Worm (Caenorhabditis elegans) whole organism, L1 larva: ENCODE results near the gene hxk-3.

Experiments used
- C04F5.9 ChIP-seq: sonication (generic microtip); optimal IDR thresholded peaks from 2 replicates; lab custom pipeline; 2016; ENCODE audit warnings: missing genetic modification characterization, missing compliant biosample characterization
- aha-1 ChIP-seq: fragments of 150-350 bp; optimal IDR thresholded peaks from 2 replicates; lab custom pipeline; 2014; ENCODE audit warnings: missing biosample characterization, missing genetic modification characterization
- alr-1 ChIP-seq: fragments of 200-800 bp; sonication (Bioruptor generic); optimal IDR thresholded peaks from 2 replicates; lab custom pipeline; 2018; ENCODE audit warnings: borderline replicate concordance, mild to moderate bottlenecking, missing genetic modification characterization, missing compliant biosample characterization
- aly-2 ChIP-seq: fragments of 150-350 bp; optimal IDR thresholded peaks from 2 replicates; lab custom pipeline; 2014; ENCODE audit warnings: missing biosample characterization, missing genetic modification characterization
- ama-1 ChIP-seq: fragments of 150-350 bp; optimal IDR thresholded peaks from 2 replicates; lab custom pipeline; 2014
- blmp-1 ChIP-seq: fragments of 150-350 bp; optimal IDR thresholded peaks from 2 replicates; lab custom pipeline; 2014; ENCODE audit warnings: missing biosample characterization, missing genetic modification characterization
- ceh-63 ChIP-seq: fragments of 200-800 bp; sonication (Bioruptor generic); optimal IDR thresholded peaks from 2 replicates; lab custom pipeline; 2018; ENCODE audit warnings: mild to moderate bottlenecking, missing genetic modification characterization, missing compliant biosample characterization
- ceh-8 ChIP-seq: fragments of 200-800 bp; sonication (Bioruptor generic); optimal IDR thresholded peaks from 2 replicates; lab custom pipeline; 2018; ENCODE audit warnings: mild to moderate bottlenecking, missing genetic modification characterization, moderate library complexity, missing compliant biosample characterization
- ceh-88 ChIP-seq: fragments of 200-800 bp; sonication (Bioruptor generic); IDR thresholded peaks from 2 replicates; pipeline ENCODE4 v1.3.6; 2022; ENCODE audit warnings: missing genetic modification characterization, missing compliant biosample characterization
- ceh-90 ChIP-seq: sonication (generic microtip); optimal IDR thresholded peaks from 2 replicates; lab custom pipeline; 2016; ENCODE audit warnings: missing genetic modification characterization, missing compliant biosample characterization
- ces-1 ChIP-seq: fragments of 150-350 bp; optimal IDR thresholded peaks from 2 replicates; lab custom pipeline; 2014; ENCODE audit warnings: missing biosample characterization, missing genetic modification reagents, missing genetic modification characterization
- dpl-1 ChIP-seq, 3 experiments: fragments of 150-350 bp in 2 of 3; sonication (generic microtip) in 1 of 3; optimal IDR thresholded peaks; 2 replicates each; lab custom pipeline; 2014 to 2017; ENCODE audit warnings: missing biosample characterization in 3 of 3, missing genetic modification characterization in 3 of 3, missing genetic modification reagents in 3 of 3
- dsc-1 ChIP-seq: sonication (generic microtip); optimal IDR thresholded peaks from 2 replicates; lab custom pipeline; 2016; ENCODE audit warnings: mild to moderate bottlenecking, missing genetic modification characterization, missing compliant biosample characterization
- efl-3 ChIP-seq: fragments of 200-800 bp; sonication (Bioruptor generic); optimal IDR thresholded peaks from 2 replicates; lab custom pipeline; 2018; ENCODE audit warnings: mild to moderate bottlenecking, missing genetic modification characterization, missing compliant biosample characterization
- egl-13 ChIP-seq: sonication (generic microtip); optimal IDR thresholded peaks from 2 replicates; lab custom pipeline; 2016; ENCODE audit warnings: missing genotype, missing genetic modification reagents, missing genetic modification characterization, missing compliant biosample characterization
- egl-27 ChIP-seq, 2 experiments: fragments of 150-350 bp in 1 of 2; sonication (generic microtip); optimal IDR thresholded peaks; 3 replicates each; lab custom pipeline; 2017 to 2018; ENCODE audit warnings: missing biosample characterization in 2 of 2, missing genetic modification characterization in 2 of 2, missing genetic modification reagents in 2 of 2
- elt-2 ChIP-seq: sonication (generic microtip); optimal IDR thresholded peaks from 2 replicates; lab custom pipeline; 2016; ENCODE audit warnings: missing genetic modification characterization, mild to moderate bottlenecking, inconsistent platforms, missing compliant biosample characterization, missing genetic modification reagents
- elt-3 ChIP-seq, 6 experiments: fragments of 150-350 bp in 1 of 6; sonication (generic microtip); optimal IDR thresholded peaks; 2 replicates each; lab custom pipeline; 2017 to 2018; ENCODE audit warnings: missing biosample characterization in 6 of 6, missing genetic modification characterization in 6 of 6, inconsistent platforms in 1 of 6
- fos-1 ChIP-seq: fragments of 150-350 bp; optimal IDR thresholded peaks from 2 replicates; lab custom pipeline; 2014; ENCODE audit warnings: missing biosample characterization, missing genetic modification characterization
- grh-1 ChIP-seq: fragments of 200-800 bp; sonication (Bioruptor generic); IDR thresholded peaks from 2 replicates; pipeline ENCODE4 v1.3.6; 2022; ENCODE audit warnings: missing genetic modification reagents, missing genetic modification characterization, missing compliant biosample characterization
- hpl-2 ChIP-seq: fragments of 150-350 bp; optimal IDR thresholded peaks from 2 replicates; lab custom pipeline; 2014; ENCODE audit warnings: missing biosample characterization, missing genetic modification reagents, missing genetic modification characterization
- isw-1 ChIP-seq: fragments of 200-800 bp; sonication (Bioruptor generic); IDR thresholded peaks from 2 replicates; pipeline ENCODE4 v1.3.6; 2022; ENCODE audit warnings: missing genetic modification characterization, missing compliant biosample characterization
- jun-1 ChIP-seq: fragments of 150-350 bp; optimal IDR thresholded peaks from 2 replicates; lab custom pipeline; 2014; ENCODE audit warnings: missing biosample characterization, missing genetic modification reagents, missing genetic modification characterization
- lin-13 ChIP-seq: fragments of 150-350 bp; optimal IDR thresholded peaks from 2 replicates; lab custom pipeline; 2014; ENCODE audit warnings: missing biosample characterization, missing genetic modification reagents, missing genetic modification characterization
- lin-14 ChIP-seq: fragments of 200-800 bp; sonication (Bioruptor generic); optimal IDR thresholded peaks from 2 replicates; lab custom pipeline; 2018; ENCODE audit warnings: mild to moderate bottlenecking, missing genetic modification characterization, moderate library complexity, missing compliant biosample characterization
- lin-15B ChIP-seq: fragments of 150-350 bp; sonication (generic microtip); optimal IDR thresholded peaks from 3 replicates; lab custom pipeline; 2014; ENCODE audit warnings: missing biosample characterization, missing genetic modification characterization
- lin-35 ChIP-seq, 2 experiments: fragments of 150-350 bp; optimal IDR thresholded peaks; 2 replicates each; lab custom pipeline; 2014; ENCODE audit warnings: missing biosample characterization in 2 of 2, missing genetic modification characterization in 2 of 2, missing genetic modification reagents in 2 of 2
- lin-39 ChIP-seq: fragments of 150-350 bp; optimal IDR thresholded peaks from 2 replicates; lab custom pipeline; 2014; ENCODE audit warnings: missing biosample characterization, missing genetic modification reagents, missing genetic modification characterization
- lsy-2 ChIP-seq, 2 experiments: fragments of 150-350 bp; optimal IDR thresholded peaks; 2 replicates each; lab custom pipeline; 2014; ENCODE audit warnings: missing biosample characterization in 2 of 2, missing genetic modification characterization in 2 of 2
- mab-9 ChIP-seq: fragments of 200-800 bp; sonication (Bioruptor generic); IDR thresholded peaks from 2 replicates; pipeline ENCODE4 v1.3.6; 2022; ENCODE audit warnings: missing genetic modification reagents, missing genetic modification characterization, missing compliant biosample characterization
- mdl-1 ChIP-seq, 2 experiments: fragments of 150-350 bp; optimal IDR thresholded peaks; 2 replicates each; lab custom pipeline; 2014 to 2017; ENCODE audit warnings: missing biosample characterization in 2 of 2, missing genetic modification characterization in 2 of 2, inconsistent platforms in 1 of 2
- mep-1 ChIP-seq: fragments of 150-350 bp; optimal IDR thresholded peaks from 2 replicates; lab custom pipeline; 2014; ENCODE audit warnings: missing biosample characterization, missing genetic modification characterization
- nhr-11 ChIP-seq: fragments of 150-350 bp; optimal IDR thresholded peaks from 2 replicates; lab custom pipeline; 2014; ENCODE audit warnings: missing biosample characterization, missing genetic modification characterization
- nhr-12 ChIP-seq: sonication (generic microtip); optimal IDR thresholded peaks from 2 replicates; lab custom pipeline; 2017; ENCODE audit warnings: missing biosample characterization, missing genetic modification characterization
- nhr-28 ChIP-seq: fragments of 150-350 bp; optimal IDR thresholded peaks from 2 replicates; lab custom pipeline; 2014; ENCODE audit warnings: missing biosample characterization, missing genetic modification characterization
- nhr-47 ChIP-seq: sonication (generic microtip); optimal IDR thresholded peaks from 2 replicates; lab custom pipeline; 2016; ENCODE audit warnings: mild to moderate bottlenecking, missing genetic modification characterization, moderate library complexity, missing compliant biosample characterization
- nhr-71 ChIP-seq: sonication (generic microtip); optimal IDR thresholded peaks from 2 replicates; lab custom pipeline; 2016; ENCODE audit warnings: mild to moderate bottlenecking, missing genetic modification characterization, moderate library complexity, missing compliant biosample characterization
- nhr-76 ChIP-seq: sonication (generic microtip); optimal IDR thresholded peaks from 2 replicates; lab custom pipeline; 2017; ENCODE audit warnings: missing biosample characterization, missing genetic modification characterization
- nhr-85 ChIP-seq: sonication (generic microtip); peaks from one replicate; lab custom pipeline; 2016; ENCODE audit warnings: missing genetic modification characterization, inconsistent platforms, missing compliant biosample characterization
- pag-3 ChIP-seq: sonication (generic microtip); optimal IDR thresholded peaks from 2 replicates; lab custom pipeline; 2017; ENCODE audit warnings: missing genetic modification characterization, mild to moderate bottlenecking, missing compliant biosample characterization, antibody characterized with exemption, borderline replicate concordance; ENCODE audit not compliant: insufficient read depth
- pqm-1 ChIP-seq: sonication (generic microtip); optimal IDR thresholded peaks from 3 replicates; lab custom pipeline; 2017; ENCODE audit warnings: missing biosample characterization, missing genetic modification characterization
- rnt-1 ChIP-seq: sonication (generic microtip); optimal IDR thresholded peaks from 2 replicates; lab custom pipeline; 2016; ENCODE audit warnings: mild to moderate bottlenecking, missing genetic modification characterization, moderate library complexity, missing compliant biosample characterization
- skn-1 ChIP-seq: fragments of 150-350 bp; optimal IDR thresholded peaks from 2 replicates; lab custom pipeline; 2014; ENCODE audit warnings: missing biosample characterization, missing genetic modification characterization
- snu-23 ChIP-seq: sonication (generic microtip); optimal IDR thresholded peaks from 2 replicates; lab custom pipeline; 2016; ENCODE audit warnings: missing genetic modification characterization, missing compliant biosample characterization
- sox-4 ChIP-seq: sonication (generic microtip); optimal IDR thresholded peaks from 2 replicates; lab custom pipeline; 2016; ENCODE audit warnings: missing genetic modification characterization, missing compliant biosample characterization
- tbx-2 ChIP-seq: sonication (generic microtip); optimal IDR thresholded peaks from 2 replicates; lab custom pipeline; 2016; ENCODE audit warnings: missing genetic modification characterization, missing compliant biosample characterization
- unc-130 ChIP-seq: fragments of 150-350 bp; optimal IDR thresholded peaks from 2 replicates; lab custom pipeline; 2017; ENCODE audit warnings: missing biosample characterization, missing genetic modification characterization, inconsistent platforms
- unc-30 ChIP-seq: sonication (generic microtip); optimal IDR thresholded peaks from 2 replicates; lab custom pipeline; 2017; ENCODE audit warnings: missing biosample characterization, missing genetic modification characterization
- unc-86 ChIP-seq: sonication (generic microtip); optimal IDR thresholded peaks from 2 replicates; lab custom pipeline; 2016; ENCODE audit warnings: missing genetic modification characterization, missing compliant biosample characterization
- xbp-1 ChIP-seq: sonication (generic microtip); optimal IDR thresholded peaks from 2 replicates; lab custom pipeline; 2016; ENCODE audit warnings: missing genetic modification characterization, missing compliant biosample characterization
- zip-4 ChIP-seq: fragments of 200-800 bp; sonication (Bioruptor generic); optimal IDR thresholded peaks from 2 replicates; lab custom pipeline; 2018; ENCODE audit warnings: mild to moderate bottlenecking, missing genetic modification characterization, moderate library complexity, missing compliant biosample characterization
- ztf-11 ChIP-seq, 2 experiments: sonication (generic microtip); optimal IDR thresholded peaks; 2 replicates each; lab custom pipeline; 2016 to 2017; ENCODE audit warnings: missing genetic modification characterization in 2 of 2, missing biosample characterization in 1 of 2, missing compliant biosample characterization in 1 of 2
- ztf-4 ChIP-seq: fragments of 150-350 bp; optimal IDR thresholded peaks from 2 replicates; lab custom pipeline; 2014; ENCODE audit warnings: missing biosample characterization, missing genetic modification characterization

hxk-3 gene

DNA sequence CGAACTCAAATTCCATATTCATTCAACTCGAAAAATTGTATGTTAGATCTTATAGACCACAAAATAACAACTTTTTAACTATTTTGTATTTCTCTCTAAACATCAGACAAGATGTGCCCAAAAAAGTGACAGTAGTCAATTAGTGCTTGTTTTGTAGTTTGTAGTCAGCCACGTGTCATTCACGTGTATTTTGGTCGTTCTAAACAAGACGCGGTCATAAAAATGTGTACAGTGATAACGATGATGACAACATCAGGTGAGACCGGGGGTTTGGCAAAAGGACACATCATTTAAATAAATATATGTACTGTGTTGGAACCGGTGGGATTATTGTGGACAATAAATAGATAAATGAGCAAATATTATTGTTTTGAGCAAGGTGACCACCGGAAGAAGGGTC is 43.2 kb upstream of the hxk-3 start (continued):
- peak in 1 of 3 experiments; percentile 2 for TF ChIP-seq dpl-1 (GFP tag; optimal IDR thresholded peaks at IDR 0.05; lab: Kevin White, UChicago)
- no peak for TF ChIP-seq egl-27 (tag; optimal IDR thresholded peaks at IDR 0.05; lab: Kevin White, UChicago)
- no peak for TF ChIP-seq isw-1 (GFP tag; lab: Robert Waterston, UW)
- TF ChIP-seq efl-3 (GFP tag; lab: Kevin White, UChicago) = no peak
- no peak for TF ChIP-seq ces-1
- TF ChIP-seq mdl-1 (tag; optimal IDR thresholded peaks at IDR 0.05; lab: Kevin White, UChicago) = peak in 1 of 2 experiments; percentile 85
- TF ChIP-seq ceh-63 (GFP tag; lab: Kevin White, UChicago) = no peak
- peak in 1 of 2 experiments; percentile 76 for TF ChIP-seq lin-35 (GFP tag; optimal IDR thresholded peaks at IDR 0.05; lab: Kevin White, UChicago)
- TF ChIP-seq nhr-71 = peak; percentile 72
- peak; percentile 54 for TF ChIP-seq snu-23 (GFP tag; lab: Kevin White, UChicago)
- no peak for TF ChIP-seq unc-86
- no peak for TF ChIP-seq ceh-90 (tag; lab: Kevin White, UChicago)
- TF ChIP-seq ztf-11 (tag; optimal IDR thresholded peaks at IDR 0.05; lab: Kevin White, UChicago) = no peak
- no peak for TF ChIP-seq hpl-2
- TF ChIP-seq ceh-8 = no peak
- no peak for TF ChIP-seq lin-13 (GFP tag; lab: Kevin White, UChicago)
- TF ChIP-seq sox-4 = no peak
- peak; percentile 28 for TF ChIP-seq unc-130 (tag; lab: Kevin White, UChicago)
- TF ChIP-seq aha-1 = no peak
- TF ChIP-seq nhr-47 (tag; lab: Kevin White, UChicago) = no peak
- TF ChIP-seq grh-1 (GFP tag; lab: Robert Waterston, UW) = no peak
- TF ChIP-seq elt-3 (tag; optimal IDR thresholded peaks at IDR 0.05; lab: Kevin White, UChicago) = peak in 4 of 6 experiments; percentile 6 to 82 (median 75)
- TF ChIP-seq nhr-85 = peak; percentile 92
- no peak for TF ChIP-seq dsc-1 (tag; lab: Kevin White, UChicago)
- TF ChIP-seq ztf-4 (tag; lab: Kevin White, UChicago) = no peak
- no peak for TF ChIP-seq lin-15B (tag; lab: Kevin White, UChicago)
- no peak for TF ChIP-seq nhr-28 (tag; lab: Kevin White, UChicago)
- no peak for TF ChIP-seq ceh-88 (GFP tag; lab: Robert Waterston, UW)
- no peak for TF ChIP-seq lin-39 (tag; lab: Kevin White, UChicago)
- TF ChIP-seq mab-9 (GFP tag; lab: Robert Waterston, UW) = no peak
- TF ChIP-seq pqm-1 (tag; lab: Kevin White, UChicago) = no peak
- no peak for TF ChIP-seq nhr-76
- TF ChIP-seq xbp-1 (tag; lab: Kevin White, UChicago) = no peak
- peak; percentile 24 for TF ChIP-seq skn-1 (tag; lab: Kevin White, UChicago)
- TF ChIP-seq jun-1 (tag; lab: Kevin White, UChicago) = no peak
- no peak for TF ChIP-seq aly-2

DNA sequence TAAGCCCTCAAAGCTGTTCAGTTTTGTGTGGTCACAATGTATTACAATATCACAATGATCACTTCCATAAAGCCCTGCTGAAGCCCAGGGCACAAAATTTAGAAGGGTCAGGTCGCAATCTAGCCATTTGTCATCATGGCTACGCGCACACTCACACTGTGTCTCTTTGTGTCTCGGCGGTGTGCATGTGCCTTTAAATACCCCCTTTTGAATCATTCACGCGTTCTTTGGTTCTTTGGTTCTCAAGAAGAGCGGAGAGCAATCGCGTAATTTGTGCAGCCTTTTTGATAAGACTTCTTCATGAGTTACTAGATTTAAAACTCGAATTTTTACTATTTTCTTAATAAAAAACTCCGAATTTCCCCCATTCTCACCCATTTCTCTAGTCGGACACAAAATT is 42.4 kb upstream of the hxk-3 start:
- TF ChIP-seq blmp-1 (tag; lab: Kevin White, UChicago) (no peak), nhr-12 (tag; lab: Kevin White, UChicago) (no peak), nhr-28 (tag; lab: Kevin White, UChicago) (no peak), nhr-11 (tag; lab: Kevin White, UChicago) (no peak), mdl-1 (tag; optimal IDR thresholded peaks at IDR 0.05; lab: Kevin White, UChicago) (peak in 1 of 2 experiments; percentile 39), unc-86 (peak; percentile 1), hpl-2 (no peak), lsy-2 (tag; optimal IDR thresholded peaks at IDR 0.05; lab: Kevin White, UChicago) (no peak), mep-1 (tag; lab: Kevin White, UChicago) (no peak), pag-3 (tag; lab: Kevin White, UChicago) (no peak), egl-27 (tag; optimal IDR thresholded peaks at IDR 0.05; lab: Kevin White, UChicago) (no peak), zip-4 (GFP tag; lab: Kevin White, UChicago) (no peak), egl-13 (tag; lab: Kevin White, UChicago) (no peak), grh-1 (GFP tag; lab: Robert Waterston, UW) (no peak), elt-2 (tag; lab: Kevin White, UChicago) (peak; percentile 63), tbx-2 (tag; lab: Kevin White, UChicago) (no peak), ama-1 (no peak), C04F5.9 (no peak), unc-30 (tag; lab: Kevin White, UChicago) (no peak), alr-1 (tag; lab: Kevin White, UChicago) (no peak), ztf-4 (tag; lab: Kevin White, UChicago) (no peak), fos-1 (tag; lab: Kevin White, UChicago) (no peak), lin-35 (GFP tag; optimal IDR thresholded peaks at IDR 0.05; lab: Kevin White, UChicago) (peak; percentile 16 to 35), nhr-85 (no peak), xbp-1 (tag; lab: Kevin White, UChicago) (no peak), rnt-1 (tag; lab: Kevin White, UChicago) (no peak), lin-14 (GFP tag; lab: Kevin White, UChicago) (no peak)
